Worm (Caenorhabditis elegans) whole organism, late embryonic: ENCODE measurements around the gene Y47G7B.2.
A peak's percentile ranks its signal among the peaks of the same experiment; 100 is the strongest.

Source experiments
- K02D7.2 ChIP-seq: sonication (generic microtip); optimal IDR thresholded peaks from 2 replicates; lab custom pipeline; 2017; ENCODE audit warnings: mild to moderate bottlenecking, missing genetic modification characterization, missing compliant biosample characterization
- Y22D7AL.16 ChIP-seq: sonication (generic microtip); optimal IDR thresholded peaks from 2 replicates; lab custom pipeline; 2016; ENCODE audit warnings: missing genetic modification characterization, missing compliant biosample characterization
- ama-1 ChIP-seq: fragments of 150-350 bp; optimal IDR thresholded peaks from 2 replicates; lab custom pipeline; 2014
- ceh-14 ChIP-seq: sonication (generic microtip); optimal IDR thresholded peaks from 2 replicates; lab custom pipeline; 2016; ENCODE audit warnings: missing genotype, missing genetic modification characterization, missing compliant biosample characterization
- ceh-18 ChIP-seq: sonication (generic microtip); optimal IDR thresholded peaks from 2 replicates; lab custom pipeline; 2016; ENCODE audit warnings: missing genetic modification characterization, missing compliant biosample characterization
- ceh-2 ChIP-seq: sonication (generic microtip); optimal IDR thresholded peaks from 2 replicates; lab custom pipeline; 2016; ENCODE audit warnings: missing genotype, missing genetic modification characterization, missing compliant biosample characterization
- ceh-24 ChIP-seq: sonication (generic microtip); optimal IDR thresholded peaks from 2 replicates; lab custom pipeline; 2016; ENCODE audit warnings: mild to moderate bottlenecking, missing genetic modification characterization, missing compliant biosample characterization
- ceh-31 ChIP-seq: sonication (generic microtip); optimal IDR thresholded peaks from 2 replicates; lab custom pipeline; 2016; ENCODE audit warnings: missing genetic modification characterization, missing compliant biosample characterization
- ceh-45 ChIP-seq: fragments of 200-800 bp; sonication (Bioruptor generic); IDR thresholded peaks from 2 replicates; pipeline ENCODE4 v1.3.6; 2022; ENCODE audit warnings: missing genetic modification reagents, missing genetic modification characterization, missing compliant biosample characterization
- ceh-48 ChIP-seq: sonication (generic microtip); optimal IDR thresholded peaks from 2 replicates; lab custom pipeline; 2016; ENCODE audit warnings: missing genetic modification characterization, inconsistent platforms, missing compliant biosample characterization
- ceh-9 ChIP-seq: sonication (generic microtip); optimal IDR thresholded peaks from 2 replicates; lab custom pipeline; 2016; ENCODE audit warnings: mild to moderate bottlenecking, missing genetic modification characterization, inconsistent platforms, missing compliant biosample characterization
- dmd-4 ChIP-seq: sonication (generic microtip); optimal IDR thresholded peaks from 2 replicates; lab custom pipeline; 2016; ENCODE audit warnings: borderline replicate concordance, missing genetic modification characterization, missing compliant biosample characterization
- elt-2 ChIP-seq: sonication (generic microtip); optimal IDR thresholded peaks from 2 replicates; lab custom pipeline; 2016; ENCODE audit warnings: missing genetic modification reagents, missing genetic modification characterization, missing compliant biosample characterization
- fkh-10 ChIP-seq: fragments of 150-350 bp; optimal IDR thresholded peaks from 2 replicates; lab custom pipeline; 2014; ENCODE audit warnings: missing biosample characterization, missing genetic modification reagents, missing genetic modification characterization
- hlh-13 ChIP-seq: fragments of 200-800 bp; sonication (Bioruptor generic); optimal IDR thresholded peaks from 2 replicates; lab custom pipeline; 2018; ENCODE audit warnings: mild to moderate bottlenecking, missing genetic modification characterization, missing compliant biosample characterization
- hlh-30 ChIP-seq: sonication (generic microtip); optimal IDR thresholded peaks from 2 replicates; lab custom pipeline; 2017; ENCODE audit warnings: antibody characterized with exemption, missing genetic modification characterization, missing compliant biosample characterization; ENCODE audit not compliant: insufficient read depth
- hlh-6 ChIP-seq: sonication (generic microtip); optimal IDR thresholded peaks from 2 replicates; lab custom pipeline; 2016; ENCODE audit warnings: missing genotype, missing genetic modification characterization, missing compliant biosample characterization
- lin-11 ChIP-seq: fragments of 200-800 bp; sonication (Bioruptor generic); optimal IDR thresholded peaks from 2 replicates; lab custom pipeline; 2018; ENCODE audit warnings: mild to moderate bottlenecking, missing genetic modification characterization, missing compliant biosample characterization
- madf-2 ChIP-seq: sonication (generic microtip); optimal IDR thresholded peaks from 2 replicates; lab custom pipeline; 2017; ENCODE audit warnings: missing genetic modification characterization, missing compliant biosample characterization
- mec-3 ChIP-seq: sonication (generic microtip); optimal IDR thresholded peaks from 2 replicates; lab custom pipeline; 2016; ENCODE audit warnings: borderline replicate concordance, missing genetic modification characterization, missing compliant biosample characterization
- nfya-1 ChIP-seq: sonication (generic microtip); optimal IDR thresholded peaks from 2 replicates; lab custom pipeline; 2017; ENCODE audit warnings: missing genetic modification characterization, mild to moderate bottlenecking, missing compliant biosample characterization, antibody characterized with exemption, moderate library complexity
- pag-3 ChIP-seq: sonication (generic microtip); optimal IDR thresholded peaks from 2 replicates; lab custom pipeline; 2016; ENCODE audit warnings: missing compliant biosample characterization, missing genetic modification characterization, borderline replicate concordance
- pat-9 ChIP-seq: fragments of 200-800 bp; sonication (Bioruptor generic); optimal IDR thresholded peaks from 2 replicates; lab custom pipeline; 2018; ENCODE audit warnings: mild to moderate bottlenecking, missing genetic modification characterization, moderate library complexity, missing compliant biosample characterization
- pha-4 ChIP-seq: fragments of 150-350 bp; optimal IDR thresholded peaks from 2 replicates; lab custom pipeline; 2018; ENCODE audit warnings: missing biosample characterization, missing genetic modification reagents, missing genetic modification characterization
- pros-1 ChIP-seq: fragments of 150-350 bp; optimal IDR thresholded peaks from 2 replicates; lab custom pipeline; 2014; ENCODE audit warnings: missing biosample characterization, missing genetic modification reagents, missing genetic modification characterization
- ref-2 ChIP-seq: sonication (generic microtip); optimal IDR thresholded peaks from 2 replicates; lab custom pipeline; 2016; ENCODE audit warnings: missing genetic modification characterization, missing compliant biosample characterization
- rnt-1 ChIP-seq: sonication (generic microtip); optimal IDR thresholded peaks from 2 replicates; lab custom pipeline; 2016; ENCODE audit warnings: missing genetic modification characterization, missing compliant biosample characterization
- sox-4 ChIP-seq: sonication (generic microtip); optimal IDR thresholded peaks from 2 replicates; lab custom pipeline; 2017; ENCODE audit warnings: mild to moderate bottlenecking, missing genetic modification characterization, inconsistent platforms, missing compliant biosample characterization
- tbx-2 ChIP-seq: sonication (generic microtip); optimal IDR thresholded peaks from 2 replicates; lab custom pipeline; 2016; ENCODE audit warnings: missing genetic modification characterization, missing compliant biosample characterization
- unc-3 ChIP-seq, 2 experiments: fragments of 200-800 bp in 1 of 2; sonication (Bioruptor generic) in 1 of 2; sonication (generic microtip) in 1 of 2; conservative IDR thresholded peaks in 1 of 2; optimal IDR thresholded peaks in 1 of 2; 2 replicates each; pipeline versions ENCODE4 v1.3.6 to Lab custom; 2016 to 2022; ENCODE audit warnings: missing compliant biosample characterization in 2 of 2, missing genetic modification characterization in 2 of 2, missing genetic modification reagents in 1 of 2
- unc-42 ChIP-seq: sonication (generic microtip); optimal IDR thresholded peaks from 2 replicates; lab custom pipeline; 2016; ENCODE audit warnings: missing genotype, missing genetic modification characterization, missing compliant biosample characterization
- unc-55 ChIP-seq: sonication (generic microtip); optimal IDR thresholded peaks from 2 replicates; lab custom pipeline; 2017; ENCODE audit warnings: missing biosample characterization, missing genetic modification reagents, missing genetic modification characterization
- zip-5 ChIP-seq: sonication (generic microtip); optimal IDR thresholded peaks from 2 replicates; lab custom pipeline; 2016; ENCODE audit warnings: missing genetic modification characterization, missing compliant biosample characterization

Gene Y47G7B.2

DNA sequence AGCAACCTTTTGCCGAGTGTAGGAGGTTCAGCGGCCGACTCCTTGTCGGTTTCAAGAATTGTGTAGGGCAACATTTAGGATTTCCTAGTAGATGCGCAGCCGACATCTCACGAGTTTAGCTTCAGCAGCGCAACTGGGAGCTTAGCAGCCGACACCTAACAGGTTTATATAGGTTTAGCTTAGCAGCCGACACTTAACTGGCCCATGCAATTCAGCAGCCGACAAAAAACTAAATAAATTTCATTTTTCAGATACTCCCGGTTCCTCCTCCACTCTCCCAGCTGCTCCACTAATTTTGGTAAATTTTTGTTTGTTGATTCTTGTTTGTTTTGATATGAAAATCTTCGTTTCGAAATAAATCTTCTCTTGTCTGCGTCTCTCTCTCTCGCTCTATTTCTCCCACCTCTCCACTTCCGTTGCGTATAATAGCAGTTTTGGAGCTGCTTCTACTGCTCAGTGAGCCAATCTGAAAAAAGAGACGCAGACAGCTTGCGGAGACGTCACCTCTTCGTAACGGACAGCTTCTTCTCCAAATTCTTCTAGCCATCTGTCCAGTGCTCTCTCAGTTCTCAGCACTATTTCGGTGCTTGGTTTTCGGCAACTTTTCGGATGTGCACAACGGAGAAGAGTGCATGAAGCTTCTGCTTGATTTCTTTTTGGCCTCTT lies 40.3 kb upstream of the Y47G7B.2 start:
- TF ChIP-seq hlh-30: no peak
- no peak for TF ChIP-seq unc-3 (GFP tag; conservative IDR thresholded peaks at IDR 0.05; lab: Robert Waterston, UW)
- no peak for TF ChIP-seq unc-3 (tag; optimal IDR thresholded peaks at IDR 0.05; lab: Kevin White, UChicago)
- TF ChIP-seq ceh-31: peak; percentile 82
- peak; percentile 44 for TF ChIP-seq nfya-1 (tag; lab: Kevin White, UChicago)
- no peak for TF ChIP-seq Y22D7AL.16 (tag; lab: Kevin White, UChicago)
- peak; percentile 20 for TF ChIP-seq pag-3
- peak; percentile 71 for TF ChIP-seq unc-42
- no peak for TF ChIP-seq rnt-1 (tag; lab: Kevin White, UChicago)
- TF ChIP-seq mec-3 (tag; lab: Kevin White, UChicago): no peak
- TF ChIP-seq hlh-13 (GFP tag; lab: Kevin White, UChicago): no peak
- TF ChIP-seq tbx-2: peak; percentile 53
- no peak for TF ChIP-seq elt-2 (tag; lab: Kevin White, UChicago)
- peak; percentile 41 for TF ChIP-seq ceh-18 (tag; lab: Kevin White, UChicago)
- no peak for TF ChIP-seq zip-5 (tag; lab: Kevin White, UChicago)
- TF ChIP-seq madf-2 (tag; lab: Kevin White, UChicago): no peak
- TF ChIP-seq ceh-48 (tag; lab: Kevin White, UChicago): no peak
- no peak for TF ChIP-seq K02D7.2
- TF ChIP-seq ceh-14 (tag; lab: Kevin White, UChicago): peak; percentile 47

DNA sequence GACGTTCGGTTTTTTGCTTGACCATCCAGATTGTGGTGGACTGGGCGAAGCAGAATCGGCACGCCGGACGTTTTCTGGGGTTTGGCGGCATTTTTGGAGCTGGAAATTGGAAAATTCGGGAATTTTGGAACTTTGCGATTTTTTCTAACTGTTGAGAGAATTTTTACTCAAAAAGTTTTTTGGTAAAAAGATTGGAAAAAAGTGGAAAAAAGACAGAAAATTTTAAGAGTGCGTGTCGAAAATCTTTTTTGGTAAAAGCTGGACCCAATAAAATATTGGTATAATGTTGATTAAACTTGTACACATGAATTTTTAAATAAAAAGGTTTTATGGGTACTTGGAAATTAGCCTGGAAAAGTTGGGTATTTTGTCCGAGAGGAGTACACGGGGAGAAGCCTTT lies 34.4 kb upstream of the Y47G7B.2 start, which contains the start of gene T05A8.7:
T05A8.7 (minus strand) TSS at position 101 of the 400 bp plus-strand sequence.
- no peak for TF ChIP-seq lin-11 (tag; lab: Kevin White, UChicago)
- no peak for TF ChIP-seq pag-3
- no peak for TF ChIP-seq ceh-2 (tag; lab: Kevin White, UChicago)
- no peak for TF ChIP-seq unc-55 (GFP tag; lab: Kevin White, UChicago)
- no peak for TF ChIP-seq ama-1 (lab: Kevin White, UChicago)
- TF ChIP-seq fkh-10 (GFP tag; lab: Kevin White, UChicago): no peak
- TF ChIP-seq pros-1 (tag; lab: Kevin White, UChicago): no peak
- TF ChIP-seq elt-2 (tag; lab: Kevin White, UChicago): no peak
- no peak for TF ChIP-seq ceh-9 (tag; lab: Kevin White, UChicago)
- no peak for TF ChIP-seq pat-9 (tag; lab: Kevin White, UChicago)
- TF ChIP-seq mec-3 (tag; lab: Kevin White, UChicago): no peak
- no peak for TF ChIP-seq pha-4

DNA sequence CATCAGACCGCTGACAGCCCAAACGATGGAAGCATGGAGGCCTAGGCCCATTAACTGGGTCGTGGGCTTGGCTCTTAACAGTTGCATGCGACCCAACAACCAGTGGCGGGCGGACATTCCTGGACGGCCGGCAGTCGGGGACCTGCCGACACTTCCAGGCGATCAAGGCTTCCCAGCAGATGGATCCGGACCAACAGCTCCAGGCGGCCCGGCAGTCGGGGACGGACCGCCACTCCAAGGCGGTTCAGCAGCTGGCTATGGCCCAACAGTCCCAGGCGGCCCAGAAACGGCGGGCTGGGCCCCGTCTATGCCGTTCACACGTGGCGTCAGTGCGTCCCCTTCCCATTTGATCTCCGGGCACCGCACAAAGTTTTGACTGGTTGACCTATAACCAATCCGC lies 33.6 kb upstream of the Y47G7B.2 start:
- TF ChIP-seq fkh-10 (GFP tag; lab: Kevin White, UChicago): no peak
- no peak for TF ChIP-seq sox-4 (tag; lab: Kevin White, UChicago)
- TF ChIP-seq, all 69 proteins: peak for 0

DNA sequence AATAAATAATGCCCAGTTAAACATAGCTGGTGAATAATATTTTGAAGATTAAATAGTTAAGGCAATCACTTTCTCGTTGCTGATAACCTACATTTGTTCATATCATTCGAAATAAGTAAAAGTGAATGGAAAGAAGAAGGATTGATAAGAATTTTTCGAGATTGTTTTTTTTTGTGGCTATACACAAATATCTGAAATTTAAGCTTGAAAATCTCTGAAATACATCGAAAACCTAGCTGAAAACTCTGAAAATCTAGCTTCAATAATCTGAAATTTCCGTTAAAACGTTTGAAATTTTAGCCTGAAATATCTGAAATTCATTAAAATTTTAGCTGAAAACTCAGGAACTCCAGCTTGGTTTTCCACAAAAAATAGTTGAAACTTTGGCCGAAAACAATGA lies 31.8 kb upstream of the Y47G7B.2 start, which contains the start of gene T05A8.6:
T05A8.6 (minus strand) TSS at position 101 of the 400 bp plus-strand sequence.
- TF ChIP-seq ceh-18 (tag; lab: Kevin White, UChicago) (no peak), ceh-24 (no peak)

ce11 chrII:2736938-2737337 lies 29.1 kb upstream of the Y47G7B.2 start:
- TF ChIP-seq hlh-6 (tag; lab: Kevin White, UChicago): peak; percentile 37
- TF ChIP-seq ceh-45 (GFP tag; lab: Robert Waterston, UW): no peak
- peak; percentile 4 for TF ChIP-seq ref-2 (tag; lab: Kevin White, UChicago)
- TF ChIP-seq hlh-30: no peak
- peak; percentile 9 for TF ChIP-seq dmd-4
- no peak for TF ChIP-seq pha-4
